Fruit fly (Drosophila melanogaster): ENCODE data around the gene CG14937.

DNA sequence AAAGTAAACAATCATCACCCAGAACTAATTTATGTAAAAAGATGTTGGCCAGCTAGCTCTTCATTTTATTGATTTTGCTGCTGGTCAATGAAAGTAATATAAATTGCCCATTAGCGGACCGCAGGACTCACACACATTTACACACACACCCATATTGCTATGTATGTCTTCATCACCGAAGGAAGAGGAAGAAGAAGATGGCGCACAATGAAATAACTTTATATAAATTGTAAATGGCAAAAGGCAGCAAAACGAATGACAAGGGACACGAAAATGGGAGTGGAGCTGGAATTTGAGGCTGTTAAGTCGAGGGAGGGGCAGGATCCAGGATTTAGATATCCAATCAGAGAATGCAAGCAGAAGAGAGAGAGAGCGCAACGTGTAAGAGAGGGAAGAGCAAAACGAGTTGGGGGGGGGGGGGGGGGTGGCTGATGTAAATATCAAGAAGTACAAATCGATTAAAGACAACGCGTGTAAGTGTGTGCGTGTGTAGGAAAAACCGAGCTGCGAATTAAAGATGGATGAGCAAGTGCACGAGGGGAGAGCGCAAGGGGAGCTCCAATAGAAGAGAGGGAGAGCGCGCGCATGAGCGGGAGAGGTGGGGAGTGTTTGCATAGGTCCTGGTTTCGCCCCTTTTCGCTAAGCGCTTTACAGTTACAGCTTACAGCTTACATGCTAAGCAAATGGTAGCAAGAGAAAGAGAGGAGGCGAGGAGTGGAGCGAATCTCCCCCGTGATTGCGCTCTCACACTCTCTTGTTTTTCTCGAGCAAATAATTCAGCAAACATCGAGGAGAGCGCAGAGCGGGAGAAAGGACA, 10.6 kb upstream of the CG14937 start:
- TF ChIP-seq insv (optimal IDR thresholded peaks at IDR 0.05) = no peak
- TF ChIP-seq Sin3A (optimal IDR thresholded peaks at IDR 0.05) = no peak
- no peak for TF ChIP-seq h (optimal IDR thresholded peaks at IDR 0.05)
- TF ChIP-seq ttk (optimal IDR thresholded peaks at IDR 0.05) = no peak
- TF ChIP-seq psq (optimal IDR thresholded peaks at IDR 0.05) = no peak
- no peak for TF ChIP-seq Myc (optimal IDR thresholded peaks at IDR 0.05)

Measured in Kc167 (cell line).